Fruit fly (Drosophila melanogaster) whole organism, prepupa: ENCODE results near the gene Kmn1.

Source experiments
- Blimp-1 ChIP-seq: fragments of 200-800 bp; sonication (Bioruptor generic); optimal IDR thresholded peaks from 3 replicates; lab custom pipeline; 2017; ENCODE audit warnings: missing biosample characterization, missing genetic modification characterization, mild to moderate bottlenecking, moderate library complexity, missing genetic modification reagents
- CG10631 ChIP-seq: fragments of 200-800 bp; sonication (Bioruptor generic); optimal IDR thresholded peaks from 2 replicates; lab custom pipeline; 2016; ENCODE audit warnings: missing biosample characterization, missing genetic modification characterization
- CG10669 ChIP-seq: fragments of 200-800 bp; sonication (Bioruptor generic); optimal IDR thresholded peaks from 3 replicates; lab custom pipeline; 2018; ENCODE audit warnings: missing biosample characterization, mild to moderate bottlenecking, missing genetic modification characterization, moderate library complexity
- CG11762 ChIP-seq: fragments of 200-800 bp; sonication (Bioruptor generic); optimal IDR thresholded peaks from 3 replicates; lab custom pipeline; 2016; ENCODE audit warnings: missing biosample characterization, missing genetic modification characterization; ENCODE audit not compliant: insufficient read depth
- CG11902 ChIP-seq: fragments of 200-800 bp; sonication (Bioruptor generic); optimal IDR thresholded peaks from 3 replicates; lab custom pipeline; 2016; ENCODE audit warnings: missing biosample characterization, missing genetic modification characterization
- CG15336 ChIP-seq: fragments of 200-800 bp; sonication (Bioruptor generic); IDR thresholded peaks from 2 replicates; pipeline ENCODE4 v1.3.6; 2022; ENCODE audit warnings: missing biosample characterization, missing genetic modification characterization
- CG3032 ChIP-seq: fragments of 200-800 bp; optimal IDR thresholded peaks from 2 replicates; lab custom pipeline; 2019; ENCODE audit warnings: missing biosample characterization, mild to moderate bottlenecking, missing genetic modification characterization, moderate library complexity
- CG31627 ChIP-seq: fragments of 200-800 bp; sonication (Bioruptor generic); optimal IDR thresholded peaks from 3 replicates; lab custom pipeline; 2016; ENCODE audit warnings: missing biosample characterization, missing genetic modification characterization
- CG32006 ChIP-seq: fragments of 200-800 bp; sonication (Bioruptor generic); optimal IDR thresholded peaks from 3 replicates; lab custom pipeline; 2017; ENCODE audit warnings: missing biosample characterization, mild to moderate bottlenecking, missing genetic modification characterization
- CG34406 ChIP-seq: fragments of 200-800 bp; sonication (Bioruptor generic); optimal IDR thresholded peaks from 3 replicates; lab custom pipeline; 2016; ENCODE audit warnings: missing biosample characterization, missing genetic modification characterization
- CG3919 ChIP-seq: fragments of 200-800 bp; sonication (Bioruptor generic); optimal IDR thresholded peaks from 3 replicates; lab custom pipeline; 2016; ENCODE audit warnings: missing biosample characterization, missing genetic modification characterization
- CG6163 ChIP-seq: fragments of 200-800 bp; sonication (Bioruptor generic); IDR thresholded peaks from 3 replicates; pipeline ENCODE4 v1.3.6; 2022; ENCODE audit warnings: missing biosample characterization, missing genetic modification characterization
- CG6792 ChIP-seq: fragments of 200-800 bp; sonication (Bioruptor generic); optimal IDR thresholded peaks from 3 replicates; lab custom pipeline; 2016; ENCODE audit warnings: missing biosample characterization, missing genetic modification characterization
- CG6808 ChIP-seq: fragments of 200-800 bp; sonication (Bioruptor generic); optimal IDR thresholded peaks from 3 replicates; lab custom pipeline; 2017; ENCODE audit warnings: missing biosample characterization, missing genetic modification characterization, mild to moderate bottlenecking, moderate library complexity, missing genetic modification reagents
- CG6854 ChIP-seq: fragments of 200-800 bp; sonication (Bioruptor generic); optimal IDR thresholded peaks from 2 replicates; lab custom pipeline; 2017; ENCODE audit warnings: missing biosample characterization, mild to moderate bottlenecking, missing genetic modification characterization
- CG7368 ChIP-seq: fragments of 200-800 bp; sonication (Bioruptor generic); optimal IDR thresholded peaks from 3 replicates; lab custom pipeline; 2016; ENCODE audit warnings: missing biosample characterization, missing genetic modification characterization
- CG8319 ChIP-seq: fragments of 200-800 bp; sonication (Bioruptor generic); optimal IDR thresholded peaks from 3 replicates; lab custom pipeline; 2016; ENCODE audit warnings: missing biosample characterization, missing genetic modification characterization
- CG9139 ChIP-seq: fragments of 200-800 bp; sonication (Bioruptor generic); optimal IDR thresholded peaks from 3 replicates; lab custom pipeline; 2017; ENCODE audit warnings: missing biosample characterization, mild to moderate bottlenecking, missing genetic modification characterization
- Eip75B ChIP-seq: fragments of 200-800 bp; sonication (Bioruptor generic); optimal IDR thresholded peaks from 3 replicates; lab custom pipeline; 2016; ENCODE audit warnings: missing biosample characterization, missing genetic modification characterization
- Eip78C ChIP-seq: fragments of 200-800 bp; sonication (Bioruptor generic); peaks from one replicate; lab custom pipeline; 2016; ENCODE audit warnings: missing biosample characterization, missing genetic modification characterization
- Eip93F ChIP-seq: fragments of 200-800 bp; sonication (Bioruptor generic); optimal IDR thresholded peaks from 2 replicates; lab custom pipeline; 2016; ENCODE audit warnings: missing biosample characterization, mild to moderate bottlenecking, missing genetic modification characterization
- Ets96B ChIP-seq: fragments of 200-800 bp; optimal IDR thresholded peaks from 2 replicates; lab custom pipeline; 2019; ENCODE audit warnings: missing biosample characterization, mild to moderate bottlenecking, missing genetic modification characterization, moderate library complexity
- Hr38 ChIP-seq: sonication (Bioruptor generic); optimal IDR thresholded peaks from 2 replicates; lab custom pipeline; 2016; ENCODE audit warnings: missing biosample characterization, missing genetic modification characterization
- Hr39 ChIP-seq: fragments of 200-800 bp; sonication (Bioruptor generic); optimal IDR thresholded peaks from 2 replicates; lab custom pipeline; 2016; ENCODE audit warnings: missing biosample characterization, missing genetic modification characterization
- Hr4 ChIP-seq: fragments of 200-800 bp; sonication (Bioruptor generic); optimal IDR thresholded peaks from 3 replicates; lab custom pipeline; 2016; ENCODE audit warnings: missing biosample characterization, missing genetic modification characterization
- Lpt ChIP-seq: fragments of 200-800 bp; sonication (Bioruptor generic); optimal IDR thresholded peaks from 3 replicates; lab custom pipeline; 2016; ENCODE audit warnings: missing biosample characterization, missing genetic modification characterization
- Met ChIP-seq: fragments of 200-800 bp; sonication (Bioruptor generic); optimal IDR thresholded peaks from 3 replicates; lab custom pipeline; 2016; ENCODE audit warnings: missing biosample characterization, missing genetic modification characterization
- OdsH ChIP-seq: fragments of 200-800 bp; sonication (Bioruptor generic); optimal IDR thresholded peaks from 3 replicates; lab custom pipeline; 2016; ENCODE audit warnings: missing biosample characterization, missing genetic modification characterization
- Smox ChIP-seq: fragments of 200-800 bp; sonication (Bioruptor generic); optimal IDR thresholded peaks from 3 replicates; lab custom pipeline; 2016; ENCODE audit warnings: missing biosample characterization, missing genetic modification characterization
- Sox102F ChIP-seq: fragments of 200-800 bp; sonication (Bioruptor generic); optimal IDR thresholded peaks from 2 replicates; lab custom pipeline; 2016; ENCODE audit warnings: missing biosample characterization, mild to moderate bottlenecking, missing genetic modification characterization
- Sox14 ChIP-seq: fragments of 200-800 bp; sonication (Bioruptor generic); optimal IDR thresholded peaks from 3 replicates; lab custom pipeline; 2016; ENCODE audit warnings: missing biosample characterization, missing genetic modification characterization
- Sox15 ChIP-seq: fragments of 200-800 bp; sonication (Bioruptor generic); optimal IDR thresholded peaks from 3 replicates; lab custom pipeline; 2016; ENCODE audit warnings: missing biosample characterization, missing genetic modification characterization
- achi ChIP-seq: fragments of 200-800 bp; sonication (Bioruptor generic); optimal IDR thresholded peaks from 3 replicates; lab custom pipeline; 2016; ENCODE audit warnings: missing biosample characterization, missing genetic modification characterization
- acj6 ChIP-seq: fragments of 200-800 bp; sonication (Bioruptor generic); optimal IDR thresholded peaks from 3 replicates; lab custom pipeline; 2016; ENCODE audit warnings: missing biosample characterization, missing genetic modification characterization
- dac ChIP-seq: fragments of 200-800 bp; sonication (Bioruptor generic); optimal IDR thresholded peaks from 2 replicates; lab custom pipeline; 2017; ENCODE audit warnings: missing biosample characterization, mild to moderate bottlenecking, missing genetic modification characterization
- dsx ChIP-seq: fragments of 200-800 bp; optimal IDR thresholded peaks from 3 replicates; lab custom pipeline; 2019; ENCODE audit warnings: missing biosample characterization, mild to moderate bottlenecking, missing genetic modification characterization, moderate library complexity; ENCODE audit not compliant: poor library complexity, severe bottlenecking
- fd59A ChIP-seq: fragments of 200-800 bp; sonication (Bioruptor generic); optimal IDR thresholded peaks from 2 replicates; lab custom pipeline; 2017; ENCODE audit warnings: missing biosample characterization, mild to moderate bottlenecking, missing genetic modification characterization, missing genetic modification reagents
- fkh ChIP-seq: fragments of 200-800 bp; sonication (Bioruptor generic); optimal IDR thresholded peaks from 3 replicates; lab custom pipeline; 2017; ENCODE audit warnings: missing biosample characterization, mild to moderate bottlenecking, missing genetic modification characterization, moderate library complexity
- lz ChIP-seq: fragments of 200-800 bp; sonication (Bioruptor generic); optimal IDR thresholded peaks from 3 replicates; lab custom pipeline; 2016; ENCODE audit warnings: missing biosample characterization, missing genetic modification characterization
- pdm3 ChIP-seq: fragments of 200-800 bp; sonication (Bioruptor generic); optimal IDR thresholded peaks from 3 replicates; lab custom pipeline; 2016; ENCODE audit warnings: missing biosample characterization, missing genetic modification characterization
- salr ChIP-seq, 2 experiments: fragments of 200-800 bp; sonication (Bioruptor generic); optimal IDR thresholded peaks; 3 replicates each; lab custom pipeline; 2016 to 2018; ENCODE audit warnings: missing biosample characterization in 2 of 2, missing genetic modification characterization in 2 of 2, mild to moderate bottlenecking in 1 of 2
- spab ChIP-seq: fragments of 200-800 bp; sonication (Bioruptor generic); optimal IDR thresholded peaks from 2 replicates; lab custom pipeline; 2017; ENCODE audit warnings: missing biosample characterization, mild to moderate bottlenecking, missing genetic modification characterization, missing genetic modification reagents
- ss ChIP-seq, 2 experiments: fragments of 200-800 bp; sonication (Bioruptor generic); optimal IDR thresholded peaks; 2 replicates in 1 of 2; 3 replicates in 1 of 2; lab custom pipeline; 2017 to 2018; ENCODE audit warnings: mild to moderate bottlenecking in 2 of 2, missing biosample characterization in 2 of 2, missing genetic modification characterization in 2 of 2, moderate library complexity in 1 of 2
- svp ChIP-seq: fragments of 200-800 bp; sonication (Bioruptor generic); peaks from one replicate; lab custom pipeline; 2016; ENCODE audit warnings: missing biosample characterization, missing genetic modification characterization
- topi ChIP-seq: fragments of 200-800 bp; sonication (Bioruptor generic); optimal IDR thresholded peaks from 3 replicates; lab custom pipeline; 2016; ENCODE audit warnings: missing biosample characterization, missing genetic modification characterization

Kmn1 gene

dm6 chrX:11548701-11549100 lies 23.5 kb downstream of the Kmn1 start (continued):
- no peak for TF ChIP-seq Eip93F (GFP tag; lab: Kevin White, UChicago)
- peak; percentile 11 for TF ChIP-seq svp
- TF ChIP-seq acj6, result peak; percentile 59
- TF ChIP-seq CG6163 (GFP tag; lab: Robert Waterston, UW), result peak; percentile 68; the same call in 2 of the 3 replicates
- peak; percentile 83 for TF ChIP-seq CG32006
- TF ChIP-seq dac (GFP tag; lab: Kevin White, UChicago), result peak; percentile 19
- TF ChIP-seq CG6808, result no peak
- peak; percentile 2 for TF ChIP-seq Met (GFP tag; lab: Kevin White, UChicago)

dm6 chrX:11546941-11547340 lies 25.3 kb downstream of the Kmn1 start:
- TF ChIP-seq fkh (GFP tag; lab: Kevin White, UChicago) (no peak), salr (GFP tag; optimal IDR thresholded peaks at IDR 0.05; lab: Kevin White, UChicago) (no peak), CG3032 (no peak), CG10669 (GFP tag; lab: Kevin White, UChicago) (no peak), svp (no peak), Blimp-1 (GFP tag; lab: Kevin White, UChicago) (no peak), dsx (no peak), Met (GFP tag; lab: Kevin White, UChicago) (no peak), CG3919 (GFP tag; lab: Kevin White, UChicago) (no peak), CG32006 (no peak), spab (no peak), Sox102F (GFP tag; lab: Kevin White, UChicago) (no peak), Hr38 (GFP tag; lab: Kevin White, UChicago) (no peak), topi (GFP tag; lab: Kevin White, UChicago) (no peak), Eip93F (GFP tag; lab: Kevin White, UChicago) (no peak), Smox (GFP tag; lab: Kevin White, UChicago) (no peak), CG6808 (no peak)
- TF ChIP-seq, all 60 proteins: peak for 0

dm6 chrX:11544951-11545426 lies 27.3 kb downstream of the Kmn1 start:
- no peak for TF ChIP-seq pdm3
- peak; percentile 44 for TF ChIP-seq Lpt (GFP tag; lab: Kevin White, UChicago)
- TF ChIP-seq CG6163 (GFP tag; lab: Robert Waterston, UW), result peak; percentile 53; the same call in 2 of the 3 replicates
- TF ChIP-seq CG34406, result no peak
- TF ChIP-seq Sox14 (GFP tag; lab: Kevin White, UChicago), result no peak
- TF ChIP-seq topi (GFP tag; lab: Kevin White, UChicago), result no peak
- TF ChIP-seq achi, result no peak
- no peak for TF ChIP-seq CG7368 (GFP tag; lab: Kevin White, UChicago)
- TF ChIP-seq CG9139 (GFP tag; lab: Kevin White, UChicago), result no peak
- TF ChIP-seq fd59A, result no peak
- TF ChIP-seq CG10631, result no peak
- no peak for TF ChIP-seq CG6808
- peak; percentile 7; the same call in 1 of the 2 replicates for TF ChIP-seq CG15336 (GFP tag; lab: Robert Waterston, UW)
- no peak for TF ChIP-seq salr (GFP tag; optimal IDR thresholded peaks at IDR 0.05; lab: Kevin White, UChicago)
- no peak for TF ChIP-seq Hr38 (GFP tag; lab: Kevin White, UChicago)
- TF ChIP-seq CG8319 (GFP tag; lab: Kevin White, UChicago), result no peak
- no peak for TF ChIP-seq CG11902 (GFP tag; lab: Kevin White, UChicago)
- no peak for TF ChIP-seq lz (GFP tag; lab: Kevin White, UChicago)
- no peak for TF ChIP-seq CG3032
- no peak for TF ChIP-seq Eip75B (GFP tag; lab: Kevin White, UChicago)
- no peak for TF ChIP-seq Eip78C
- TF ChIP-seq CG6854, result no peak
- no peak for TF ChIP-seq Hr4
- TF ChIP-seq Smox (GFP tag; lab: Kevin White, UChicago), result no peak
- TF ChIP-seq Ets96B, result no peak
- TF ChIP-seq CG11762 (GFP tag; lab: Kevin White, UChicago), result no peak
- TF ChIP-seq CG10669 (GFP tag; lab: Kevin White, UChicago), result no peak
- TF ChIP-seq Sox102F (GFP tag; lab: Kevin White, UChicago), result no peak
- no peak for TF ChIP-seq Hr39
- no peak for TF ChIP-seq Sox15 (GFP tag; lab: Kevin White, UChicago)
- TF ChIP-seq CG6792, result no peak
- TF ChIP-seq dsx, result no peak
- TF ChIP-seq dac (GFP tag; lab: Kevin White, UChicago), result no peak
- peak; percentile 7 for TF ChIP-seq CG32006
- TF ChIP-seq OdsH, result no peak
- no peak for TF ChIP-seq CG31627 (GFP tag; lab: Kevin White, UChicago)
- TF ChIP-seq spab, result no peak
- no peak for TF ChIP-seq ss (GFP tag; optimal IDR thresholded peaks at IDR 0.05; lab: Kevin White, UChicago)
- no peak for TF ChIP-seq svp
- no peak for TF ChIP-seq Eip93F (GFP tag; lab: Kevin White, UChicago)
- TF ChIP-seq acj6, result no peak
